Fruit fly (Drosophila melanogaster) ovary, adult (tissue): Measurements from ENCODE around the gene AdamTS-A.

ENCODE experiments used
- CG17801 ChIP-seq: fragments of 200-800 bp; optimal IDR thresholded peaks from 2 replicates; lab custom pipeline; 2019; ENCODE audit warnings: missing biosample characterization, mild to moderate bottlenecking, missing genetic modification characterization, moderate library complexity; ENCODE audit not compliant: partially characterized antibody

The AdamTS-A gene

dm6 chr3R:15409772-15410688, 66.0 kb downstream of the AdamTS-A start:
- peak; percentile 22 for TF ChIP-seq CG17801

dm6 chr3R:15409110-15409771, 66.8 kb downstream of the AdamTS-A start:
- no peak for TF ChIP-seq CG17801

- peak; percentile 28 for TF ChIP-seq CG17801
Observed at dm6 chr3R:15408131-15408731, 67.8 kb downstream of the AdamTS-A start, which contains the start of gene Atx2. Gene Atx2 (plus strand): TSS chr3R:15408423.

- TF ChIP-seq CG17801 = no peak
Observed at dm6 chr3R:15407020-15407501, 68.9 kb downstream of the AdamTS-A start, which contains the start of gene CG6125. Gene CG6125 (minus strand): TSS chr3R:15407070.

dm6 chr3R:15406393-15406792, 69.6 kb downstream of the AdamTS-A start:
- TF ChIP-seq CG17801 = no peak

dm6 chr3R:15402654-15403053, 73.3 kb downstream of the AdamTS-A start:
- TF ChIP-seq CG17801 = no peak

- no peak for TF ChIP-seq CG17801
Observed at dm6 chr3R:15393206-15393805, 82.7 kb downstream of the AdamTS-A start.
